Worm (Caenorhabditis elegans) whole organism, late embryonic: Measurements from ENCODE around the gene lido-2.

ENCODE experiments used
- ama-1 ChIP-seq: fragments of 150-350 bp; optimal IDR thresholded peaks from 2 replicates; lab custom pipeline; 2014
- ceh-9 ChIP-seq: sonication (generic microtip); optimal IDR thresholded peaks from 2 replicates; lab custom pipeline; 2016; ENCODE audit warnings: mild to moderate bottlenecking, missing genetic modification characterization, inconsistent platforms, missing compliant biosample characterization
- fkh-10 ChIP-seq: fragments of 150-350 bp; optimal IDR thresholded peaks from 2 replicates; lab custom pipeline; 2014; ENCODE audit warnings: missing biosample characterization, missing genetic modification reagents, missing genetic modification characterization
- gmeb-2 ChIP-seq: sonication (generic microtip); optimal IDR thresholded peaks from 2 replicates; lab custom pipeline; 2016; ENCODE audit warnings: missing genetic modification characterization, inconsistent platforms, missing compliant biosample characterization
- hlh-6 ChIP-seq: sonication (generic microtip); optimal IDR thresholded peaks from 2 replicates; lab custom pipeline; 2016; ENCODE audit warnings: missing genotype, missing genetic modification characterization, missing compliant biosample characterization
- lin-11 ChIP-seq: fragments of 200-800 bp; sonication (Bioruptor generic); optimal IDR thresholded peaks from 2 replicates; lab custom pipeline; 2018; ENCODE audit warnings: mild to moderate bottlenecking, missing genetic modification characterization, missing compliant biosample characterization
- pha-2 ChIP-seq: sonication (generic microtip); optimal IDR thresholded peaks from 2 replicates; lab custom pipeline; 2017; ENCODE audit warnings: mild to moderate bottlenecking, missing genetic modification characterization, missing compliant biosample characterization
- pha-4 ChIP-seq: fragments of 150-350 bp; optimal IDR thresholded peaks from 2 replicates; lab custom pipeline; 2018; ENCODE audit warnings: missing biosample characterization, missing genetic modification reagents, missing genetic modification characterization
- sox-4 ChIP-seq: sonication (generic microtip); optimal IDR thresholded peaks from 2 replicates; lab custom pipeline; 2017; ENCODE audit warnings: mild to moderate bottlenecking, missing genetic modification characterization, inconsistent platforms, missing compliant biosample characterization
- tbx-2 ChIP-seq: sonication (generic microtip); optimal IDR thresholded peaks from 2 replicates; lab custom pipeline; 2016; ENCODE audit warnings: missing genetic modification characterization, missing compliant biosample characterization
- tbx-7 ChIP-seq: sonication (generic microtip); optimal IDR thresholded peaks from 2 replicates; lab custom pipeline; 2016; ENCODE audit warnings: missing genotype, missing genetic modification characterization, missing compliant biosample characterization
- unc-86 ChIP-seq: sonication (generic microtip); optimal IDR thresholded peaks from 2 replicates; lab custom pipeline; 2016; ENCODE audit warnings: missing genetic modification characterization, missing compliant biosample characterization

ce11 chrX:17092416-17092815, 8.1 kb downstream of the lido-2 start, which contains the start of gene sod-3:
- TF ChIP-seq pha-4 (tag; lab: Kevin White, UChicago): no peak
- no peak for TF ChIP-seq unc-86 (tag; lab: Kevin White, UChicago)
- TF ChIP-seq hlh-6: no peak
- no peak for TF ChIP-seq gmeb-2 (tag; lab: Kevin White, UChicago)
- TF ChIP-seq sox-4 (tag; lab: Kevin White, UChicago): no peak
- TF ChIP-seq lin-11 (tag; lab: Kevin White, UChicago): no peak
- no peak for TF ChIP-seq tbx-7 (tag; lab: Kevin White, UChicago)
- no peak for TF ChIP-seq fkh-10 (GFP tag; lab: Kevin White, UChicago)
- TF ChIP-seq pha-2 (tag; lab: Kevin White, UChicago): no peak
- no peak for TF ChIP-seq ama-1 (lab: Kevin White, UChicago)
- no peak for TF ChIP-seq ceh-9 (tag; lab: Kevin White, UChicago)
- no peak for TF ChIP-seq tbx-2 (tag; lab: Kevin White, UChicago)
